Fruit fly (Drosophila melanogaster) whole organism, embryonic: Measurements from ENCODE around the gene mRpL46.
A peak's percentile ranks its signal among the peaks of the same experiment; 100 is the strongest.

Experiments used
- Blimp-1 ChIP-seq: fragments of 200-800 bp; sonication (Bioruptor generic); optimal IDR thresholded peaks from 3 replicates; lab custom pipeline; 2018; ENCODE audit warnings: missing biosample characterization, missing genetic modification characterization, mild to moderate bottlenecking, moderate library complexity, missing genetic modification reagents
- CG12236 ChIP-seq: fragments of 200-800 bp; sonication (Bioruptor generic); optimal IDR thresholded peaks from 2 replicates; lab custom pipeline; 2016; ENCODE audit warnings: missing biosample characterization, missing genetic modification characterization
- CG7556 ChIP-seq: fragments of 200-800 bp; sonication (Bioruptor generic); optimal IDR thresholded peaks from 2 replicates; lab custom pipeline; 2017; ENCODE audit warnings: missing biosample characterization, mild to moderate bottlenecking, missing genetic modification characterization
- Myb ChIP-seq: fragments of 200-800 bp; sonication (Bioruptor generic); optimal IDR thresholded peaks from 2 replicates; lab custom pipeline; 2016; ENCODE audit warnings: missing biosample characterization, missing genetic modification characterization
- Oaz ChIP-seq: fragments of 200-800 bp; sonication (Bioruptor generic); IDR thresholded peaks from 2 replicates; pipeline ENCODE4 v1.3.6; 2022; ENCODE audit warnings: missing biosample characterization, missing genetic modification characterization
- Six4 ChIP-seq: fragments of 200-800 bp; sonication (Bioruptor generic); optimal IDR thresholded peaks from 2 replicates; lab custom pipeline; 2016; ENCODE audit warnings: missing biosample characterization, missing genetic modification characterization
- danr ChIP-seq: fragments of 200-800 bp; sonication (Bioruptor generic); IDR thresholded peaks from 2 replicates; pipeline ENCODE4 v1.3.6; 2022; ENCODE audit warnings: missing biosample characterization, missing genetic modification characterization
- hbn ChIP-seq: fragments of 200-800 bp; sonication (Bioruptor generic); IDR thresholded peaks from 2 replicates; pipeline ENCODE4 v1.3.6; 2022; ENCODE audit warnings: missing biosample characterization, missing genetic modification characterization; ENCODE audit not compliant: partially characterized antibody
- pan ChIP-seq, 4 experiments: fragments of >200 bp in 3 of 4; fragments of 200-800 bp in 1 of 4; sonication (Bioruptor generic) in 1 of 4; optimal IDR thresholded peaks in 3 of 4; IDR thresholded peaks in 1 of 4; 2 replicates each; pipeline versions ENCODE4 v1.3.6 to Lab custom; 2017 to 2022; ENCODE audit warnings: missing biosample characterization in 2 of 4, missing genetic modification characterization in 2 of 4, mixed read lengths in 1 of 4
- sens-2 ChIP-seq: fragments of 200-800 bp; sonication (Bioruptor generic); IDR thresholded peaks from 2 replicates; pipeline ENCODE4 v1.3.6; 2022; ENCODE audit warnings: missing biosample characterization, missing genetic modification characterization
- tio ChIP-seq: fragments of 200-800 bp; sonication (Bioruptor generic); optimal IDR thresholded peaks from 2 replicates; lab custom pipeline; 2017; ENCODE audit warnings: missing biosample characterization, missing genetic modification characterization, inconsistent platforms
- ttk ChIP-seq: fragments of 200-800 bp; sonication (Bioruptor generic); IDR thresholded peaks from 2 replicates; pipeline ENCODE4 v2.1.2; 2022; ENCODE audit warnings: missing biosample characterization, missing genetic modification characterization

dm6 chr3L:1777249-1777648, at the start of gene mRpL46, which contains the start of gene CG2021:
- TF ChIP-seq CG7556 (GFP tag; lab: Kevin White, UChicago): no peak
- TF ChIP-seq hbn (GFP tag; lab: Robert Waterston, UW): peak; percentile 28; the same call in 1 of the 2 replicates
- no peak for TF ChIP-seq Oaz (GFP tag; lab: Robert Waterston, UW)
- TF ChIP-seq Six4: no peak
- TF ChIP-seq ttk: no peak
- TF ChIP-seq sens-2 (GFP tag; lab: Robert Waterston, UW): no peak
- no peak for TF ChIP-seq CG12236 (GFP tag; lab: Kevin White, UChicago)
- no peak for TF ChIP-seq pan (optimal IDR thresholded peaks at IDR 0.05; lab: Kevin White, UChicago)
- TF ChIP-seq pan (GFP tag; optimal IDR thresholded peaks at IDR 0.05 in 1 of 2, IDR thresholded peaks at IDR 0.05 in 1 of 2): no peak
- TF ChIP-seq tio (GFP tag; lab: Kevin White, UChicago): no peak
- TF ChIP-seq danr (GFP tag; lab: Robert Waterston, UW): no peak
- TF ChIP-seq Myb (GFP tag; lab: Kevin White, UChicago): no peak
- no peak for TF ChIP-seq Blimp-1 (GFP tag; lab: Kevin White, UChicago)
